Worm (Caenorhabditis elegans): Measurements from ENCODE around the gene C29A12.1.

ce11 chrV:10813425-10814156 is at the start of gene C29A12.1, which contains the start of gene lig-1:
- TF ChIP-seq nhr-90 (tag; optimal IDR thresholded peaks at IDR 0.05): no peak
- TF ChIP-seq ztf-25 (GFP tag; IDR thresholded peaks at IDR 0.05): no peak
- TF ChIP-seq F57A8.1 (GFP tag; optimal IDR thresholded peaks at IDR 0.05): no peak
- no peak for TF ChIP-seq F37B4.10 (GFP tag; IDR thresholded peaks at IDR 0.05)
- no peak for TF ChIP-seq ztf-6 (GFP tag; IDR thresholded peaks at IDR 0.05)
- TF ChIP-seq fkh-3 (tag; optimal IDR thresholded peaks at IDR 0.05): no peak
- TF ChIP-seq unc-62 (GFP tag; optimal IDR thresholded peaks at IDR 0.05): no peak
- TF ChIP-seq unc-130 (GFP tag; optimal IDR thresholded peaks at IDR 0.05): no peak
- TF ChIP-seq mes-4 (tag; optimal IDR thresholded peaks at IDR 0.05): no peak
- TF ChIP-seq Y56A3A.18 (GFP tag; IDR thresholded peaks at IDR 0.05): no peak

Data from whole organism, young adult.